Worm (Caenorhabditis elegans) whole organism, L4 larva: ENCODE measurements around the gene F27C8.3.

Source experiments
- aly-2 ChIP-seq: sonication (generic microtip); optimal IDR thresholded peaks from 2 replicates; lab custom pipeline; 2018; ENCODE audit warnings: missing biosample characterization, missing genetic modification characterization
- hif-1 ChIP-seq, 2 experiments: sonication (generic microtip); optimal IDR thresholded peaks; 2 replicates each; lab custom pipeline; 2016 to 2017; ENCODE audit warnings: missing compliant biosample characterization in 2 of 2, missing genetic modification characterization in 2 of 2, missing genetic modification reagents in 2 of 2, missing genotype in 2 of 2, mild to moderate bottlenecking in 1 of 2
- lin-13 ChIP-seq: fragments of 150-350 bp; optimal IDR thresholded peaks from 2 replicates; lab custom pipeline; 2014; ENCODE audit warnings: missing biosample characterization, missing genetic modification reagents, missing genetic modification characterization
- mep-1 ChIP-seq: fragments of 150-350 bp; sonication (generic microtip); optimal IDR thresholded peaks from 3 replicates; lab custom pipeline; 2014; ENCODE audit warnings: missing biosample characterization, missing genetic modification characterization
- nhr-11 ChIP-seq: fragments of 150-350 bp; optimal IDR thresholded peaks from 2 replicates; lab custom pipeline; 2014; ENCODE audit warnings: missing biosample characterization, missing genetic modification characterization
- nhr-25 ChIP-seq: sonication (generic microtip); optimal IDR thresholded peaks from 2 replicates; lab custom pipeline; 2017; ENCODE audit warnings: missing genetic modification characterization, mild to moderate bottlenecking, missing compliant biosample characterization, antibody characterized with exemption, moderate library complexity, borderline replicate concordance; ENCODE audit not compliant: insufficient read depth
- nhr-77 ChIP-seq: fragments of 150-350 bp; optimal IDR thresholded peaks from 2 replicates; lab custom pipeline; 2014; ENCODE audit warnings: missing biosample characterization, missing genetic modification characterization
- php-3 ChIP-seq: fragments of 200-800 bp; sonication (Bioruptor generic); IDR thresholded peaks from 2 replicates; pipeline ENCODE4 v1.3.6; 2022; ENCODE audit warnings: missing genetic modification reagents, missing genetic modification characterization, missing compliant biosample characterization
- saeg-2 ChIP-seq: fragments of 200-800 bp; sonication (Bioruptor generic); IDR thresholded peaks from 2 replicates; pipeline ENCODE4 v1.3.6; 2022; ENCODE audit warnings: missing genetic modification reagents, missing genetic modification characterization, missing compliant biosample characterization
- unc-39 ChIP-seq: sonication (generic microtip); optimal IDR thresholded peaks from 2 replicates; lab custom pipeline; 2017; ENCODE audit warnings: missing biosample characterization, missing genetic modification characterization

ce11 chrIV:9623269-9623668 lies 27.6 kb upstream of the F27C8.3 start, which contains the start of gene W09C2.9:
- TF ChIP-seq lin-13 (GFP tag; lab: Kevin White, UChicago) (no peak), nhr-25 (tag; lab: Kevin White, UChicago) (no peak), unc-39 (tag; lab: Kevin White, UChicago) (no peak), nhr-11 (tag; lab: Kevin White, UChicago) (no peak), mep-1 (no peak), php-3 (GFP tag; lab: Robert Waterston, UW) (no peak), hif-1 (tag; optimal IDR thresholded peaks at IDR 0.05; lab: Kevin White, UChicago) (no peak), nhr-77 (tag; lab: Kevin White, UChicago) (no peak), aly-2 (no peak), saeg-2 (GFP tag; lab: Robert Waterston, UW) (no peak)
